In the genomic region with DNA sequence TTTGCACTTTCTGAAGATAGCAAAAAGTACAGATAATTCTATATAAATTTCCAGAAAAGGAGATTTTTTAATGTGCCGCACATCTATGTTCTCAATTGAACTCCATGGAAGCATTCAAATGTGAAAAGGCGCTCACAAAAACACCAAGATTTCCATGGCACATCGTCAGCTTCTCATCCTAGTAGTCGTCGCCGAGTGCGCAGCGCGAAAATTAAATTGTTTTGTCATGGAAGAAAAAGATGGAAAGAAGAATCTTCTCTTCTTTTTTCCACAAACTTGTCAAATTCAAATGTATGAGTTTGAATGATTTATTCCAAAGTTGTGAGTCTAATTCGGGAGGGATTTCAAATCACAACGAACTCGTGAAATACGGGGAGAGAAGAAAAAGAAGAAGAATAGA, we compare ENCODE assay signal across 6 worm cellular contexts.
TF ChIP-seq lines count a peak whose summit lies in the region.

No protein-coding gene starts in this region.

TF ChIP-seq in whole organism, L1 larva, 84 proteins besides CTCF, POLR2A, EP300 and RAD21:
- TF ChIP-seq ceh-8 (GFP tag; optimal IDR thresholded peaks at IDR 0.05; lab: Kevin White, UChicago), result no peak
- peak; percentile 33 for TF ChIP-seq lin-14 (GFP tag; optimal IDR thresholded peaks at IDR 0.05; lab: Kevin White, UChicago)
- TF ChIP-seq efl-1 (optimal IDR thresholded peaks at IDR 0.05; lab: Kevin White, UChicago), result no peak
- TF ChIP-seq efl-1 (GFP tag; optimal IDR thresholded peaks at IDR 0.05 in 1 of 2; lab: Kevin White, UChicago), result peak in 1 of 2 experiments; percentile 46
- TF ChIP-seq lir-3 (tag; optimal IDR thresholded peaks at IDR 0.05; lab: Kevin White, UChicago; ENCODE audit: poor library complexity), result no peak
- TF ChIP-seq hpl-2 (GFP tag; optimal IDR thresholded peaks at IDR 0.05; lab: Kevin White, UChicago), result no peak
- no peak for TF ChIP-seq C16A3.4 (tag; optimal IDR thresholded peaks at IDR 0.05; lab: Kevin White, UChicago)

TF ChIP-seq in whole organism, L2 larva, 48 proteins besides CTCF, POLR2A, EP300 and RAD21:
- TF ChIP-seq blmp-1 (tag; optimal IDR thresholded peaks at IDR 0.05; lab: Kevin White, UChicago; ENCODE audit: insufficient read depth) (no peak), C34F6.9 (tag; optimal IDR thresholded peaks at IDR 0.05; lab: Kevin White, UChicago) (peak; percentile 12), nhr-237 (tag; optimal IDR thresholded peaks at IDR 0.05; lab: Kevin White, UChicago) (no peak)
TF ChIP-seq in whole organism, L2 larva: peak in this region for 1.

TF ChIP-seq in whole organism, L4 larva, 104 proteins besides CTCF, POLR2A, EP300 and RAD21:
- TF ChIP-seq fkh-10 (GFP tag; optimal IDR thresholded peaks at IDR 0.05; lab: Kevin White, UChicago) (peak; percentile 31), vab-7 (GFP tag; IDR thresholded peaks at IDR 0.05; lab: Robert Waterston, UW) (no peak)

TF ChIP-seq in whole organism, late embryonic, 69 proteins besides CTCF, POLR2A, EP300 and RAD21:
- TF ChIP-seq hlh-8 (tag; optimal IDR thresholded peaks at IDR 0.05; lab: Kevin White, UChicago) (no peak), F13H6.1 (tag; optimal IDR thresholded peaks at IDR 0.05; lab: Kevin White, UChicago) (no peak), unc-86 (tag; optimal IDR thresholded peaks at IDR 0.05; lab: Kevin White, UChicago) (no peak), sox-4 (tag; optimal IDR thresholded peaks at IDR 0.05; lab: Kevin White, UChicago) (no peak), ahr-1 (tag; optimal IDR thresholded peaks at IDR 0.05; lab: Kevin White, UChicago) (no peak), unc-42 (tag; optimal IDR thresholded peaks at IDR 0.05; lab: Kevin White, UChicago) (peak; percentile 87), eyg-1 (tag; optimal IDR thresholded peaks at IDR 0.05; lab: Kevin White, UChicago) (no peak)

TF ChIP-seq in whole organism, mixed stage, embryonic, 35 proteins besides CTCF, POLR2A, EP300 and RAD21:
- TF ChIP-seq ces-1 (GFP tag; optimal IDR thresholded peaks at IDR 0.05; lab: Kevin White, UChicago), result peak; percentile 81
- TF ChIP-seq drap-1 (GFP tag; optimal IDR thresholded peaks at IDR 0.05; lab: Kevin White, UChicago), result no peak

TF ChIP-seq in whole organism, young adult, 124 proteins besides CTCF, POLR2A, EP300 and RAD21:
- TF ChIP-seq athp-1 (tag; optimal IDR thresholded peaks at IDR 0.05; lab: Kevin White, UChicago) (no peak), madf-6 (GFP tag; IDR thresholded peaks at IDR 0.05; lab: Robert Waterston, UW) (0 out of 2 replicates have a peak, but pooled peaks have one; percentile 10)
